Fruit fly (Drosophila melanogaster) whole organism, embryonic: ENCODE measurements around the gene yl.
A peak's percentile ranks its signal among the peaks of the same experiment; 100 is the strongest.

Source experiments
- Aef1 ChIP-seq: fragments of 200-800 bp; sonication (Bioruptor generic); IDR thresholded peaks from 3 replicates; pipeline ENCODE4 v1.3.6; 2022; ENCODE audit warnings: missing biosample characterization, missing genetic modification characterization
- Antp ChIP-seq: fragments of 200-800 bp; sonication (Bioruptor generic); optimal IDR thresholded peaks from 3 replicates; lab custom pipeline; 2016; ENCODE audit warnings: missing biosample characterization, missing genetic modification characterization
- BEAF-32 ChIP-seq: fragments of 200-800 bp; sonication (Bioruptor generic); optimal IDR thresholded peaks from 3 replicates; lab custom pipeline; 2017; ENCODE audit warnings: missing biosample characterization, missing genetic modification characterization, mild to moderate bottlenecking, moderate library complexity, missing genetic modification reagents
- Blimp-1 ChIP-seq: fragments of 200-800 bp; sonication (Bioruptor generic); optimal IDR thresholded peaks from 3 replicates; lab custom pipeline; 2018; ENCODE audit warnings: missing biosample characterization, missing genetic modification characterization, mild to moderate bottlenecking, moderate library complexity, missing genetic modification reagents
- CG10654 ChIP-seq: fragments of 200-800 bp; sonication (Bioruptor generic); optimal IDR thresholded peaks from 2 replicates; lab custom pipeline; 2016; ENCODE audit warnings: missing biosample characterization, missing genetic modification characterization
- CG11504 ChIP-seq: fragments of 200-800 bp; sonication (Bioruptor generic); optimal IDR thresholded peaks from 3 replicates; lab custom pipeline; 2019; ENCODE audit warnings: missing biosample characterization, mild to moderate bottlenecking, missing genetic modification characterization, moderate library complexity
- CG12104 ChIP-seq: fragments of 200-800 bp; sonication (Bioruptor generic); optimal IDR thresholded peaks from 3 replicates; lab custom pipeline; 2016; ENCODE audit warnings: missing biosample characterization, missing genetic modification characterization
- CG14050 ChIP-seq: fragments of 200-800 bp; sonication (Bioruptor generic); IDR thresholded peaks from 3 replicates; pipeline ENCODE4 v1.3.6; 2022; ENCODE audit warnings: missing biosample characterization, missing genetic modification characterization
- CG15269 ChIP-seq: fragments of 200-800 bp; sonication (Bioruptor generic); optimal IDR thresholded peaks from 2 replicates; lab custom pipeline; 2018; ENCODE audit warnings: missing biosample characterization, mild to moderate bottlenecking, missing genetic modification characterization, moderate library complexity
- CG1792 ChIP-seq: fragments of 200-800 bp; sonication (Bioruptor generic); optimal IDR thresholded peaks from 2 replicates; lab custom pipeline; 2016; ENCODE audit warnings: missing biosample characterization, missing genetic modification characterization
- CG18476 ChIP-seq: fragments of 200-800 bp; sonication (Bioruptor generic); optimal IDR thresholded peaks from 2 replicates; lab custom pipeline; 2016; ENCODE audit warnings: missing biosample characterization, mild to moderate bottlenecking, missing genetic modification characterization
- CG18599 ChIP-seq: fragments of 200-800 bp; sonication (Bioruptor generic); optimal IDR thresholded peaks from 3 replicates; lab custom pipeline; 2017; ENCODE audit warnings: missing biosample characterization, missing genetic modification characterization, mild to moderate bottlenecking, moderate library complexity, missing genetic modification reagents
- CG18764 ChIP-seq: fragments of 200-800 bp; sonication (Bioruptor generic); optimal IDR thresholded peaks from 3 replicates; lab custom pipeline; 2016; ENCODE audit warnings: missing biosample characterization, missing genetic modification characterization
- CG2116 ChIP-seq: fragments of 200-800 bp; sonication (Bioruptor generic); optimal IDR thresholded peaks from 3 replicates; lab custom pipeline; 2018; ENCODE audit warnings: missing biosample characterization, mild to moderate bottlenecking, missing genetic modification characterization
- CG2712 ChIP-seq: fragments of 200-800 bp; optimal IDR thresholded peaks from 3 replicates; lab custom pipeline; 2019; ENCODE audit warnings: missing biosample characterization, mild to moderate bottlenecking, missing genetic modification characterization, moderate library complexity
- CG30020 ChIP-seq: fragments of 200-800 bp; optimal IDR thresholded peaks from 2 replicates; lab custom pipeline; 2019; ENCODE audit warnings: missing biosample characterization, mild to moderate bottlenecking, missing genetic modification characterization, moderate library complexity
- CG31441 ChIP-seq: fragments of 200-800 bp; sonication (Bioruptor generic); IDR thresholded peaks from 2 replicates; pipeline ENCODE4 v1.3.6; 2022; ENCODE audit warnings: missing biosample characterization, missing genetic modification characterization
- CG3163 ChIP-seq: fragments of 200-800 bp; sonication (Bioruptor generic); optimal IDR thresholded peaks from 3 replicates; lab custom pipeline; 2016; ENCODE audit warnings: missing biosample characterization, missing genetic modification characterization
- CG3407 ChIP-seq: fragments of 200-800 bp; sonication (Bioruptor generic); optimal IDR thresholded peaks from 2 replicates; lab custom pipeline; 2018; ENCODE audit warnings: missing biosample characterization, mild to moderate bottlenecking, missing genetic modification characterization
- CG3995 ChIP-seq: fragments of 200-800 bp; sonication (Bioruptor generic); optimal IDR thresholded peaks from 3 replicates; lab custom pipeline; 2016; ENCODE audit warnings: missing biosample characterization, missing genetic modification characterization
- CG42726 ChIP-seq: fragments of 200-800 bp; sonication (Bioruptor generic); IDR thresholded peaks from 2 replicates; pipeline ENCODE4 v1.3.6; 2022; ENCODE audit warnings: missing biosample characterization, missing genetic modification characterization; ENCODE audit not compliant: partially characterized antibody
- CG4328 ChIP-seq: fragments of 200-800 bp; sonication (Bioruptor generic); optimal IDR thresholded peaks from 3 replicates; lab custom pipeline; 2017; ENCODE audit warnings: missing biosample characterization, missing genetic modification reagents, missing genetic modification characterization
- CG5245 ChIP-seq: fragments of 200-800 bp; sonication (Bioruptor generic); optimal IDR thresholded peaks from 3 replicates; lab custom pipeline; 2016; ENCODE audit warnings: missing biosample characterization, missing genetic modification characterization
- CG7963 ChIP-seq: fragments of 200-800 bp; sonication (Bioruptor generic); IDR thresholded peaks from 3 replicates; pipeline ENCODE4 v1.3.6; 2022; ENCODE audit warnings: missing biosample characterization, missing genetic modification characterization; ENCODE audit not compliant: partially characterized antibody
- CG8290 ChIP-seq, 3 experiments: fragments of 200-800 bp; sonication (Bioruptor generic); optimal IDR thresholded peaks; 2 replicates each; lab custom pipeline; 2016 to 2019; ENCODE audit warnings: missing biosample characterization in 3 of 3, missing genetic modification characterization in 3 of 3, mild to moderate bottlenecking in 2 of 3, moderate library complexity in 1 of 3
- CG8359 ChIP-seq: fragments of 200-800 bp; sonication (Bioruptor generic); optimal IDR thresholded peaks from 2 replicates; lab custom pipeline; 2017; ENCODE audit warnings: missing biosample characterization, mild to moderate bottlenecking, missing genetic modification characterization, borderline replicate concordance
- CoRest ChIP-seq: fragments of 200-800 bp; sonication (Bioruptor generic); optimal IDR thresholded peaks from 3 replicates; lab custom pipeline; 2018; ENCODE audit warnings: missing biosample characterization, mild to moderate bottlenecking, missing genetic modification characterization, moderate library complexity
- Dll ChIP-seq: fragments of 200-800 bp; sonication (Bioruptor generic); IDR thresholded peaks from 4 replicates; pipeline ENCODE4 v1.3.6; 2022; ENCODE audit warnings: missing biosample characterization, missing genetic modification characterization; ENCODE audit not compliant: partially characterized antibody
- E2f1 ChIP-seq: fragments of 200-800 bp; sonication (Bioruptor generic); IDR thresholded peaks from 2 replicates; pipeline ENCODE4 v1.3.6; 2022; ENCODE audit warnings: missing biosample characterization, missing genetic modification characterization
- H15 ChIP-seq: fragments of 200-800 bp; sonication (Bioruptor generic); IDR thresholded peaks from 3 replicates; pipeline ENCODE4 v1.3.6; 2022; ENCODE audit warnings: missing biosample characterization, missing genetic modification characterization
- MESR4 ChIP-seq: fragments of 200-800 bp; sonication (Bioruptor generic); optimal IDR thresholded peaks from 2 replicates; lab custom pipeline; 2018; ENCODE audit warnings: missing biosample characterization, mild to moderate bottlenecking, missing genetic modification characterization, moderate library complexity
- Med ChIP-seq: fragments of 200-800 bp; sonication (Bioruptor generic); peaks from one replicate; lab custom pipeline; 2016; ENCODE audit warnings: missing biosample characterization, missing genetic modification characterization, mild to moderate bottlenecking, inconsistent platforms, moderate library complexity
- Oli ChIP-seq: fragments of 200-800 bp; sonication (Bioruptor generic); optimal IDR thresholded peaks from 2 replicates; lab custom pipeline; 2018; ENCODE audit warnings: missing biosample characterization, mild to moderate bottlenecking, missing genetic modification characterization, moderate library complexity
- PHDP ChIP-seq: fragments of 200-800 bp; sonication (Bioruptor generic); optimal IDR thresholded peaks from 3 replicates; lab custom pipeline; 2018; ENCODE audit warnings: missing biosample characterization, mild to moderate bottlenecking, missing genetic modification characterization, moderate library complexity
- Sry-β ChIP-seq: fragments of 200-800 bp; sonication (Bioruptor generic); optimal IDR thresholded peaks from 2 replicates; lab custom pipeline; 2018; ENCODE audit warnings: missing biosample characterization, mild to moderate bottlenecking, missing genetic modification characterization, moderate library complexity
- Trl ChIP-seq, 3 experiments: fragments of >200 bp in 2 of 3; fragments of 200-800 bp in 1 of 3; sonication (Bioruptor generic) in 1 of 3; optimal IDR thresholded peaks; 2 replicates in 1 of 3; 3 replicates in 2 of 3; lab custom pipeline; 2016 to 2017; ENCODE audit warnings: missing biosample characterization in 1 of 3, missing genetic modification characterization in 1 of 3
- amos ChIP-seq: fragments of 200-800 bp; sonication (Bioruptor generic); IDR thresholded peaks from 2 replicates; pipeline ENCODE4 v1.3.6; 2022; ENCODE audit warnings: missing biosample characterization, missing genetic modification characterization; ENCODE audit not compliant: partially characterized antibody
- ci ChIP-seq: fragments of 200-800 bp; sonication (Bioruptor generic); IDR thresholded peaks from 3 replicates; pipeline ENCODE4 v1.3.6; 2022; ENCODE audit warnings: missing biosample characterization, missing genetic modification characterization
- ftz-f1 ChIP-seq: fragments of 200-800 bp; sonication (Bioruptor generic); optimal IDR thresholded peaks from 2 replicates; lab custom pipeline; 2016; ENCODE audit warnings: missing biosample characterization, missing genetic modification characterization
- gfzf ChIP-seq: fragments of 200-800 bp; sonication (Bioruptor generic); optimal IDR thresholded peaks from 2 replicates; lab custom pipeline; 2016; ENCODE audit warnings: missing biosample characterization, mild to moderate bottlenecking, missing genetic modification characterization, moderate library complexity
- inv ChIP-seq: fragments of 200-800 bp; sonication (Bioruptor generic); IDR thresholded peaks from 2 replicates; pipeline ENCODE4 v1.3.6; 2022; ENCODE audit warnings: missing biosample characterization, missing genetic modification characterization; ENCODE audit not compliant: partially characterized antibody
- lab ChIP-seq: fragments of 200-800 bp; sonication (Bioruptor generic); optimal IDR thresholded peaks from 3 replicates; lab custom pipeline; 2017; ENCODE audit warnings: missing biosample characterization, missing genetic modification characterization, mild to moderate bottlenecking, moderate library complexity, missing genetic modification reagents
- repo ChIP-seq: fragments of 200-800 bp; sonication (Bioruptor generic); optimal IDR thresholded peaks from 2 replicates; lab custom pipeline; 2016; ENCODE audit warnings: missing biosample characterization, missing genetic modification characterization
- sd ChIP-seq: fragments of 200-800 bp; sonication (Bioruptor generic); optimal IDR thresholded peaks from 3 replicates; lab custom pipeline; 2018; ENCODE audit warnings: missing biosample characterization, mild to moderate bottlenecking, missing genetic modification characterization, moderate library complexity
- sr ChIP-seq: fragments of 200-800 bp; sonication (Bioruptor generic); IDR thresholded peaks from 3 replicates; pipeline ENCODE4 v1.3.6; 2022; ENCODE audit warnings: missing biosample characterization, missing genetic modification characterization
- tna ChIP-seq: fragments of 200-800 bp; sonication (Bioruptor generic); IDR thresholded peaks from 2 replicates; pipeline ENCODE4 v1.3.6; 2022; ENCODE audit warnings: missing biosample characterization, missing genetic modification characterization; ENCODE audit not compliant: partially characterized antibody

The yl gene

DNA sequence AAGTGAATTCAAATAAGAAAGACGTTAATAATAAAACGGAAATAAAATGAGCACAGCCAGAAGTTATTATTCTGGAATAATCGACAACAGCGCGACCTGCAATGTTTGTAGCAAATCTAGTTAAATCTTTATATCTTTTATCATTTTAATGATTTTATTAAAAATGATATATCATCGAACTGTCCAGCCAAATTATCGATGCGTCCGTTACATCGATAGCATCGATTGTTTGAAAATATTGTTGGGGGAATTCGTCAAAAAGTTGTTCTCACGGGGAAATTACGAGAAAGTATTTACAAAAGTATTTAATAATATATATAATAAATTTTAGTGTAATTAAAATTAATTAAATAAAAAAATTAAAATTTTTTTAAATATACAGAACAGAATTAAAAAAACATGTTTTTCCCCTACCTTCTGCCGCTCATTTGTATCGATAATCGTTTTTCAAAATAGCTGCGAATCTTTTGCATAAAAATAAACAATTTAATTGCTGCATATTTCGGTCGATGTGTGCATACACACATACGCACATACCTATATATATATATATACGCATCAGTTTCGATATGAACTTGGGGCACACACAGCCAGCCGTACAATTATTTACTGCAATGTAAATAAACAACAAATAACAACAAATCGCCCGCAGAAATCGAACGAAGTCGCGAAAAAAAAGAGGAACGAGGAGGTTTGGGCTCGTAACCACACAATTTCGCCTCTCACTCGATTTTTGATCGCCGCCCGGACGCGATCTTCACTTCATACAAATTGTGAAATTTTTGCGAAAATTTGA, 50.1 kb downstream of the yl start, which contains the start of gene CG32599 (continued):
- peak; percentile 11 for TF ChIP-seq Oli (tag; lab: Kevin White, UChicago)
- no peak for TF ChIP-seq sd (tag; lab: Kevin White, UChicago)
- peak; percentile 59 for TF ChIP-seq CG31441 (GFP tag; lab: Robert Waterston, UW)
- TF ChIP-seq CG5245 (GFP tag; lab: Kevin White, UChicago) = no peak
- peak; percentile 67 for TF ChIP-seq CG30020 (tag; lab: Kevin White, UChicago)
- TF ChIP-seq CG2116 = peak; percentile 46
- TF ChIP-seq Dll (GFP tag; lab: Robert Waterston, UW) = peak; percentile 73; the same call in 3 of the 4 replicates
- TF ChIP-seq Sry-β = no peak
- peak; percentile 46 for TF ChIP-seq inv
- TF ChIP-seq CG1792 (GFP tag; lab: Kevin White, UChicago) = no peak
- no peak for TF ChIP-seq H15 (GFP tag; lab: Robert Waterston, UW)
- TF ChIP-seq CG18476 = no peak
- TF ChIP-seq CG4328 (GFP tag; lab: Kevin White, UChicago) = no peak
- TF ChIP-seq MESR4 (GFP tag; lab: Kevin White, UChicago) = no peak
- peak; percentile 27 for TF ChIP-seq lab (GFP tag; lab: Kevin White, UChicago)
- peak; percentile 53 for TF ChIP-seq CG11504 (tag; lab: Kevin White, UChicago)
- no peak for TF ChIP-seq ftz-f1
- TF ChIP-seq CG8359 (GFP tag; lab: Kevin White, UChicago) = no peak
- peak; percentile 27 for TF ChIP-seq gfzf (GFP tag; lab: Kevin White, UChicago)
- 0 out of 3 replicates have a peak, but pooled peaks have one; percentile 35 for TF ChIP-seq CG14050
- peak; percentile 36 for TF ChIP-seq PHDP (tag; lab: Kevin White, UChicago)
- TF ChIP-seq CG3163 (GFP tag; lab: Kevin White, UChicago) = no peak
- TF ChIP-seq CoRest = peak; percentile 55
- TF ChIP-seq CG10654 (GFP tag; lab: Kevin White, UChicago) = peak; percentile 18
- TF ChIP-seq CG18764 (GFP tag; lab: Kevin White, UChicago) = no peak
- TF ChIP-seq CG12104 (GFP tag; lab: Kevin White, UChicago) = peak; percentile 3
- 0 out of 3 replicates have a peak, but pooled peaks have one; percentile 23 for TF ChIP-seq Aef1 (GFP tag; lab: Robert Waterston, UW)
- no peak for TF ChIP-seq Trl (optimal IDR thresholded peaks at IDR 0.05; lab: Kevin White, UChicago)
- TF ChIP-seq Trl (GFP tag; optimal IDR thresholded peaks at IDR 0.05; lab: Kevin White, UChicago) = no peak
- TF ChIP-seq CG42726 (GFP tag; lab: Robert Waterston, UW) = peak; percentile 59; the same call in 1 of the 2 replicates
- no peak for TF ChIP-seq repo (GFP tag; lab: Kevin White, UChicago)
- peak; percentile 33; the same call in 1 of the 3 replicates for TF ChIP-seq CG7963 (GFP tag; lab: Robert Waterston, UW)
- TF ChIP-seq CG3407 (GFP tag; lab: Kevin White, UChicago) = no peak
- TF ChIP-seq Blimp-1 = peak; percentile 32
- peak; percentile 47; the same call in 1 of the 2 replicates for TF ChIP-seq E2f1 (GFP tag; lab: Robert Waterston, UW)
- peak; percentile 45 for TF ChIP-seq CG15269 (tag; lab: Kevin White, UChicago)
- TF ChIP-seq amos (GFP tag; lab: Robert Waterston, UW) = peak; percentile 62
- peak; percentile 10 for TF ChIP-seq CG18599 (GFP tag; lab: Kevin White, UChicago)
- no peak for TF ChIP-seq Antp (GFP tag; lab: Kevin White, UChicago)
- peak; percentile 64 for TF ChIP-seq BEAF-32 (GFP tag; lab: Kevin White, UChicago)
- TF ChIP-seq CG3995 (GFP tag; lab: Kevin White, UChicago) = peak; percentile 75
- no peak for TF ChIP-seq sr (GFP tag; lab: Robert Waterston, UW)
- TF ChIP-seq CG2712 (tag; lab: Kevin White, UChicago) = peak; percentile 67
- TF ChIP-seq tna = peak; percentile 47; the same call in 1 of the 2 replicates
- TF ChIP-seq Med (GFP tag; lab: Kevin White, UChicago) = peak; percentile 5
- no peak for TF ChIP-seq CG8290 (GFP tag; optimal IDR thresholded peaks at IDR 0.05; lab: Kevin White, UChicago)
- no peak for TF ChIP-seq CG8290 (tag; optimal IDR thresholded peaks at IDR 0.05; lab: Kevin White, UChicago)
- peak; percentile 19; the same call in 1 of the 3 replicates for TF ChIP-seq ci (GFP tag; lab: Robert Waterston, UW)
